Worm (Caenorhabditis elegans): ENCODE results near the gene Y43F8C.3.

Gene Y43F8C.3

DNA sequence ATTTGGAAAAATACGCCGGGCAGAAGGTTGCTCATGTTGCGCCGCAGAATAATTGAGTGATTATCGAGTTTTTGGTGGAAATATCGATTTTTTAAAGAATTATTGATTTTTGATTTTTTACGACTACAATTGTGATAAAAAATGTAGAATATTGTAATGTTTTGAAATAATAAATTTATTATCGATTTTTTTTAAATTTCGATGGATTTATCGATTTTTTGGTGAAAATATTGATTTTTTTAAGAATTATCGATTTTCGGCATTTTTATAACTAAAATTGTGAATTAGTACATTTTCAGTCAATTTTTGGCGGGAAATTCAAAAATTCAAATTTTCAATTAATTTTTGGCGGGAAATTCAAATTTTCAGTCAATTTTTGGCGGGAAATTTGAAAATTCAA, 8.1 kb upstream of the Y43F8C.3 start:
- no peak for TF ChIP-seq unc-62 (GFP tag; optimal IDR thresholded peaks at IDR 0.05)

DNA sequence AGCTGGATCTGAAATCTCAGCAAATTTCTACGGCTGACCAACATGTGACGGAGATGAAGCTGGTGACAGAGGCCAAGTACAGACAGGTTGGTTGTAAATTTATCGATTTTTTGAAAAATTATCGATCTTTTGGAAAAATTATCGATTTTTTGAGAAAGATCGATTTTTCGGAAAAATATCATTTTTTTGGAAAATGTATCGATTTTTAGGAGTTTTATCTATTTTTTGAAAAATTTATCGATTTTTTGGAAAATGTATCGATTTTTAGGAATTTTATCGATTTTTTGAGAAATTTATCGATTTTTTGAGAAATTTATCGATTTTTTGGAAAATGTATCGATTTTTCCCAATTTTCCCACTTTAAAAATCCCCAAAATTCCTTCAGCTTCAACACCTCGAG, 7.5 kb upstream of the Y43F8C.3 start:
- no peak for TF ChIP-seq unc-62 (GFP tag; optimal IDR thresholded peaks at IDR 0.05)

DNA sequence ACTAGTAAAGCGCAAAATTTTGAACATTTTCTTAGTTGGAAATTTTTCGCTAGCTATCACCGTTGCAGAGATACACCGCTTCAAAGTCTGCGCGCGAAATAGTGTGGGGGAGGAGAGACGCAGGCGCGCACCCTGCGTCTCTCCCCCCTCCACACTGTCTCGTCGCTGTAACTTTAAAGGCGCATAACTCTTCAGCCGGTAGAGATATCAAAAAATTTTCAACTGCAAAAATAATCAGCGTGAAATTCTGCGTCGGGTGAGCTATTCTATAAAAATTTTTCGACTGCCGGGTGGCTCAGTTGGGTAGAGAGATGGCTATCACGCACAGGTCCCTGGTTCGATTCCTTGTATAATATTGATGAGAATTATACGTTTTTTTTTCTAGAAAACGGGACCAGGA, 7.1 kb upstream of the Y43F8C.3 start:
- TF ChIP-seq unc-62 (GFP tag; optimal IDR thresholded peaks at IDR 0.05): no peak

DNA sequence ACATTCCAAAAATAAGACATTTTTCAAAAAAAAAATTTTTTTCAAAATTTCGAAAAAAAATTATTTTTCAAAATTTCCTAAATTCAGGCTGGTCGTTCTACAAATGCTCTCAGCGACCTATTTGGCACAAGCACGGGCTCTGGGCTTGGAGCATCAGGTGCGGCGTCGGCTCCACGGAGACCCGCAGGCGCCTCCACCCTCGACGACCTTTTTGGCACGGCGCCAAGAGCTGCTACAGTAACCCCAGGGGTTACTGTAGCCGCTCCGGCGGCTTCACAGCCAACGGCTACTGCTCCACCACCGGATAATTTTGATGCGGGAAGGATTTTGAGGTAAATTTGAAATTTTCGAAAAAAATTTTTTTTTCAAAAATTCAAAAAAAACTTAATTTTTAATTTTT, 3.3 kb upstream of the Y43F8C.3 start:
- no peak for TF ChIP-seq unc-62 (GFP tag; optimal IDR thresholded peaks at IDR 0.05)

DNA sequence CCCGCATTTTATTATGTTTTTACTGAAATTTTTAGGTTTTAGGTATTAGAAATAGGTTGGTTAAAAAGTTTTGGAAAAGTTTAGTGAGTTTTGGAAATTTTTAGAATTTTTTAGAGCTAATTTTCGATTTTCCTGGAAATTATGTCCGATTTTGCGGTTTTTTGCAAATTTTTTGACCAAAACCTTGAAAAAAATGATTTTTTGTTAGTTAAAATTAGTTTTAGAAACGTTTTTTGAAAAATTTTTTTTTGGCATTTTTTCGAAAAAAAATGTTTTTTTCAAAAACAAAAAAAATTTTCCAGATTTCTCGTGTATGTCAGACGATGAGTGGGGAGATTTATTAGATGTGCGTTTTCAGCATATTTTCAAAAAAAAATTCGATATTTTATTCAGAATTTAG, 2.3 kb upstream of the Y43F8C.3 start, which contains the start of gene dyf-19:
dyf-19 (plus strand) TSS at position 301 of the 400 bp plus-strand sequence.
- no peak for TF ChIP-seq unc-62 (GFP tag; optimal IDR thresholded peaks at IDR 0.05)

DNA sequence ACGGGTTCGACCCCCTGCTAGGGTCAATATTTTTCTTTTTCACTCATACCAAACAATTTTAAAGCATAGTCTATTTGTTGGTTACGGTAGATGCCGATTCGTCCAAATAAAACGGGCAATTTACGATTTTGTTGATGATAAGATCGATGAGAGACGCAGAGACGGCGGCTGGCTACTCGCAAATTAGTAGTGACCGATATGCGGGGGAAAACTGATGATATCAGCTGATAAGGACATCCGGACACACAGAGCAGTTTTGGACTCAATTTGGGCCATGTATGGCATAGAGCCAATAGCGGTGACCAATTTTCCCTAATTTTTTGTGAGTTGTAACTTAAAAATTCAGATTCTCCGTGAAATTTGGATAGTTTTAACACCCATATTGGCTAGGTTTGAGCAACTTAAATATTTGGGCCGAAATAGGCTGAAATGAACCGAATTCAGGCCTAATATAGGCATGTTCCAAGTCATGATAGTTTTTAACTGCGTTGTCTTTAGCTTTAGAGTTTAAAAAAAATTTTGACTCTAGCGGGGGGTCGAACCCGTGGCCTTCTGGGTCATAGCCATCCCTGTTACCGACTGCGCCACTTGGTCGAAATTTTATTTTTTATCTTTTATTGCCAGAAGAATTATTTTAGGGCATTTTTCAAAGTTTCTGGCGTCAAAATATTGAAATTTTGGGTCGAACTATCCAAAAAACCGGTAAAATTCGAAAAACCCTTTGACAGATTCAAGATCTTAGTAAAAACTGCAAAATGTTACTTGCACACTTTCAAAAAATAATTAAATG, 1.3 kb upstream of the Y43F8C.3 start:
- no peak for TF ChIP-seq unc-62 (GFP tag; optimal IDR thresholded peaks at IDR 0.05)

DNA sequence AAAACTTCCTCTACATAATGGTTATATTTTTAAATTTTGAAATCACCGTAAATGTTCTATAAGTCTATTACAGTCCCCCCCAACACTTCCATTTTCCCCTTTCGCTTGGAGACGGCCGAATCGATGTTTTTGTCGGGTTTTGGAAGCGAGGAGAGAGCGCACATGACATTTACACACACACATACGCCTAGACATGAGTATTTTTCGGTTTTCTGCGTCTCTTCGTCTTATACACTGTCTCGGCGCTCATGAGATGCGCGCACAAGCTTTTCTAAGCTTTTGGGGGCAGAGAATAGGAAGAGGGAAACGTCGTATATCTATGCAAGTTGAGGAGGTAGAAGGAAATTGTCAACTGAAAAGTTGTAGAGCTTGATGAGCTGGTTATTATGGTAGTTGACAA, 2.3 kb downstream of the Y43F8C.3 start:
- no peak for TF ChIP-seq unc-62 (GFP tag; optimal IDR thresholded peaks at IDR 0.05)

DNA sequence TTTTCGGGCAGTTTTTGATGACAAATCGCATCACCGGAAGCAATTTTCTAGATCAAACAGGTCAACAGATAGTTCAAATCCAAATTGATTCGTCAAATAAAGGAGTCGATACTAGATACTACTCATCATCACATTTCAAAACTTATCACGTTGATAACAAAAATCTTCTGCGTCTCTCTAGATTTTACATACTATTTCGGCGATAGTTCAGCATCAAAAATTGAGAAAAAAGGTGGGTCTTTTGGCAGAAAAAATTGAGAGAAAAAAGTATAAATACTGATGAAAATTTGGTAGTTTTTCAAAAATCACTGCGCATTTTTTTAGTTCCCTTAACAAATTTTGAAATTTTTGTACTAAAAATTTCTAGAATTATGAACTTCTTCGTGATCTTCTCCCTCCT, 9.3 kb downstream of the Y43F8C.3 start, which contains the start of gene nlp-26:
nlp-26 (plus strand) TSS at position 301 of the 400 bp plus-strand sequence.
- no peak for TF ChIP-seq unc-62 (GFP tag; optimal IDR thresholded peaks at IDR 0.05)

DNA sequence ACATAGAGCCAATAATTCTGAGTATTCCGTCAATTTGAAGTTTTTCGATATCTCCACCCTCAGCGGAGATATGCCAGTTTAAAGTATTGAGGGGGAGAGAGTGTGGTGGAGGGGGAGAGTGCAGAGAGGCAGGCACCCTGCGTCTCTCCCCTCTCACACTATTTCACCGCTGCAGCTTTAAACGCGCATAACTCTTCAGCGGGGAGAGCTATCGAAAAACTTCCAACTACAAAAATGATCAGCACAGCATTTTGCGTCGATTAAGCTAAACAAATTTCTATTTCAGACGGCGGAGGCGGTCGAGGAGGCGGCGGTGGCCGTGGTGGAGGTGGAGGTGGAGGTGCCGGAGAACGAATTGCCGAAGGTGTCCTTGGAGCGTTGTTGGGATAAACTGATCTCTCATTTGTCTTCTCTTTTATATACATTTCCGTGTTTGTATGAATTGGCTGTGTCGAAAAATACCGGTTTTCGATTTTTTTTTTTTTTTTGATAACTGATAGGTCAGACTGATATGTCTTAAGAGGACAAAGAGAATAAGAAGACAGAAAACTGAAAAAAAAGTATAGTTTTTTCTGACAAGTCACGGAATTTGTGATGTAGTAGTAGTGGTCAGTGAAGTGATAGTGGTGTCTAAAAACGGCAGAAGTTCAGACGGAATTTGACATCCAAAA, 10.6 kb downstream of the Y43F8C.3 start:
- TF ChIP-seq unc-62 (GFP tag; optimal IDR thresholded peaks at IDR 0.05): no peak

DNA sequence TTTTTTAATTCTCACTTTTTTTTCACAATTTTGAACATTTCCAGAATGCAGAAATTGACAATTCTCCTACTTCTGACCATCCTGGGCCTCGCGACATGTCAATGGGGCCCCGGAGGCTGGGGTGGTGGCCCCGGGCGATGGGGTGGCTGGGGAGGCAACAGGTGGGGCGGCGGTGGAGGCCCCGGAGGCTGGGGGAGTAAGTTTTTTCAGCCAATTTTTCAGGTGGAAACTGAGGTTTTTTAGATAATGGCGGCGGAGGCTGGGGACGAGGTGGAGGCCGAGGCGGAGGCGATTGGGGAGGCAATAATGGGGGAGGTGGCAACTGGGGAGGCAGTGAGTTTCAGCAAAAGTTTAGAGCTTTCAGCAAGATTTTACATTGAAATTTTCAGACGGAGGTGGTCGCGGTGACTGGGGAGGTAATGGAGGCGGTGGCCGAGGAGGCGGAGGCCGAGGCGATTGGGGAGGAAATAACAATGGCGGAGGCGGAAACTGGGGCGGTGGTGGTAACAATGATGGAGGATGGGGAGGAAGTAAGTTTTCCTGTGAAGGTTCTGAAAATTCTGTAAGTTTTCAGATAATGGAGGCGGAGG, 12.2 kb downstream of the Y43F8C.3 start:
- no peak for TF ChIP-seq unc-62 (GFP tag; optimal IDR thresholded peaks at IDR 0.05)

DNA sequence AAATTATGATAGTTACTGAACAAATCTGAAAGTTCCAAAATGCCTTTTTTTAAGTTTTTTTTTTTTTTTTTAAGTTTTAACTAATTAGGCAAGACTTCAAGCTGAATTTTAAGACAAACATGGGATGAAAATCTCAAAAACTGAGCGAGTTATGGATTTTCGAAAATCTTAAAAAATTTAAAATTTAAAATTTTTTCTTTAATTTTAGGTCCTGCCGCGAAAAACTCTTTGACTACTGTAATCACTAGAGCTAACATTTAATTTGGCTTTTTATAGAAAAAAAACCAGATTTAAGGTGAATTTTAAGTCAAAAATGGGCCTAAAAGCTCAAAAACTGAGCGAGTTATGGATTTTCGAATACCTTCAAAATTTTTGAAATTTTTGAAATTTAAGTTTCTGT, 13.2 kb downstream of the Y43F8C.3 start, which contains the start of gene grsp-1:
grsp-1 (plus strand) TSS at position 301 of the 400 bp plus-strand sequence.
- no peak for TF ChIP-seq unc-62 (GFP tag; optimal IDR thresholded peaks at IDR 0.05)

DNA sequence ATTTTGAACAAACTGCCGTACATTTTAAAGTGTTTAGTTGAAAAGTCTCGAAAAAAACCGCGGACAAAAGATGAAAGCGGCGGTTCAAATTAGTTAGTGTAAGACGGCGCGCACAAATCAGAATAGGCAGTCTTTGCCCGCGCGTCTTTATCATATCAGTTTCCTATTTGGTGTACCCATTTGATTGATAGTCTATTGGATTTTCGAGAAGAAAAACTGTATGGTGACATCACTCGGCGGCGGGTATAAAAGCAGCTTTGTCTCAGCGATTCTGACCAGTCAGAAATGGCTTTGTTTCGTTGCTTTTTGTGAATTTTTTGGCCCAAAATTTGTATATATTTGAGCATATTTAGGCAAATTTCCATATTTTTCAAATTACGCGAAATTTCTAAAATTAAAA, 13.8 kb downstream of the Y43F8C.3 start:
- TF ChIP-seq unc-62 (GFP tag; optimal IDR thresholded peaks at IDR 0.05): no peak

DNA sequence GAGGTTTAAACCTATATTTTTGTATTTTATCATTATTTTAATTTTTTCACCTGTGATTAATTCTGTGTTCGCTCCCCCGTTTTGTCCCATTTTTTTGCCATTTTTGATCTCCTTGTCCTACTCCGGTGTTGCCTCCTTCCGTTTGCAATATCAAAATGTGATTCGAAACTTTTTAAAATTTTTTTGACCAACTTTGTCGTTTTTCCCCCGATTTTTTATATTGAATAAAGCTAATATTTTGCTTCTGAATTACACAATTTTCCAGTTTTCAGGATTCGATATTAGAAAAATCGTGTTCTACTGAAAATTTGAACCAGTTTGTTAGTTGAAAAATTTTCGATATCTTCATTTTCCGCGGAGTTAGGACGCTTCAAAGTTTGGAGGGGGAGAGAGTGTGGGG, 16.5 kb downstream of the Y43F8C.3 start, which contains the start of gene nlp-25:
nlp-25 (plus strand) TSS at position 301 of the 400 bp plus-strand sequence.
- no peak for TF ChIP-seq unc-62 (GFP tag; optimal IDR thresholded peaks at IDR 0.05)

DNA sequence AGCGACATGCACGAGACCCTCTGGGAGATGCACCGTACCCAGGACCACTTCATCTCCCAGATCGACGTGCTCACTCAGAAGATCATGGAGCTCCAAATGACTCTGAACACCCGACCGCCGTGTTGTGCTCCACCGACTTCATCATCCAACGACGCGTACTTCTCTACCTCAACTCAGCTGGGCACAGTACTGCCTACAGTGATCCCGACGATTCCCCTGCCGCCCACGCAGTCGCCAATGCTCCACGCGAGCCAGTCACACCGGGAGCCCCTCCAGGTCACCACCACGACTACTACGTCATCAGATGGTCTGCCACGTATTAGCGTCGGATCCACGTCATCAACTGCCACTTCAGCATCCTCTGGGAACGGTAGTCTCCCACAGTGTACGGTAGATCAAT, 17.0 kb downstream of the Y43F8C.3 start:
- no peak for TF ChIP-seq unc-62 (GFP tag; optimal IDR thresholded peaks at IDR 0.05)

DNA sequence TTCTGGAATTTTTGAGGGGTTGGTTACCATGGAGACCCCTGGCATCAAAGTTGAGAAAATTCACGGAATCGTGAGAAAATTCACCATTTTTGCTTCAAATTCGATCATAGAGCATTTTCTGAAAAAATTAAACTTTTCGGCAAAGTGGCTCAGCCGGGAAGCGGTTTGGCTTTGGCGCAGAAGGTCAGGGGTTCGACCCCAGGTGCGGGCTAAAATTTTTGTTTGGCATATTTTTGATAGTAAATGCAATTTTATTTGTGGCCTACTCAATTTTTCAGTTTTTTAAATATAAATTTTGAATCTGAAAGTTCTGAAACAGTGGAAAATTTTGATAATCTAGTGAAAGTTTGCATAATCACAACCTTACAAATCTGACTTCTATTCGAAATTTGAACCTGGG, 23.3 kb downstream of the Y43F8C.3 start:
- TF ChIP-seq unc-62 (GFP tag; optimal IDR thresholded peaks at IDR 0.05): no peak

DNA sequence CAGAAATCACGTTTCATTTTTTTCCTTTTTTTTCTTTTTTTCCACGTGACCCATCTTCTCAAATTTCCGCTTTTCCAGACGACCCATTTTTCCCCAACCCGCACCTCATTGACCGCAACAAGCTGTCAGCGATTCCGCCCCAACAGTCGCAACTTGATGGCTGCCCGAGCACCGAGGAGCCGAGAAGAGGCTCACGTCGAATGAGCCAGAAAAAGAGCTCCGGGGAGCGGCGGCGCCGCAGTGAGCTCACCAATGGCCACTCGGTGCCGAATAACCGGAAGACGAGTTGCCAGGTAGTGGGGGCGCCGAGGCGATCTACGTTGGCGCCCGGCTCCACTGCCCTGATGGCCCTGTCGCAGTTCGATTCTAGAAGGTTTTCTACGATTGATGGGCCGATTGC, 31.6 kb downstream of the Y43F8C.3 start:
- no peak for TF ChIP-seq unc-62 (GFP tag; optimal IDR thresholded peaks at IDR 0.05)

DNA sequence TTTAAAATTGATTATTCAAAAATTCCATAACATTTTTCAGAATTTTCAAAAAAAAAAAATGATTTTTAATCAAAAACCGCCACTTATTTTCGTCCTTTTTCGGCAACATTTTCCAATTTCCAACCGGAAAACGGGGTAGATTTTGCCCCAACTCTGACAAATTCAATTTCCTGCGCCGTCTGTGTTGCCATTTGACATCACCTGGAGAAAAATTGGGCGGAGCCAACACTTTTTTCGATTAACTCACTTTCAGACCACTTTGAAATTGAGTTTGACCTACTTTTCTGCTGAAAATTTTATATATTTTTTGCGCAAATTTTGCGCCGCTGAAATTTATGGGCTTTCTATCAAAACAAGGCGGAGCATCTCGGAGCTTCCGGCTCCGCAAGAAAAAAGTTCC, 40.2 kb downstream of the Y43F8C.3 start:
- TF ChIP-seq unc-62 (GFP tag; optimal IDR thresholded peaks at IDR 0.05): no peak
